Worm (Caenorhabditis elegans) whole organism, midembryonic: ENCODE data around the gene H05C05.2.

Source experiments
- cog-1 ChIP-seq: sonication (generic microtip); optimal IDR thresholded peaks from 2 replicates; lab custom pipeline; 2016; ENCODE audit warnings: missing genetic modification characterization, missing compliant biosample characterization
- med-1 ChIP-seq: sonication (generic microtip); optimal IDR thresholded peaks from 2 replicates; lab custom pipeline; 2017; ENCODE audit warnings: missing genetic modification characterization, mild to moderate bottlenecking, missing compliant biosample characterization, antibody characterized with exemption, missing genetic modification reagents; ENCODE audit not compliant: insufficient read depth

- TF ChIP-seq cog-1 (tag; lab: Kevin White, UChicago) (no peak), med-1 (GFP tag; lab: Kevin White, UChicago) (no peak)
These were observed 24.5 kb upstream of the H05C05.2 start, which contains the start of gene Y55D5A.4 for ce11 chrIII:2989957-2990356.
